Worm (Caenorhabditis elegans) whole organism, mixed stage, embryonic: ENCODE measurements around the gene F26D2.3.

Source experiments
- ces-1 ChIP-seq: fragments of 150-350 bp; optimal IDR thresholded peaks from 2 replicates; lab custom pipeline; 2014; ENCODE audit warnings: missing biosample characterization, missing genetic modification reagents, missing genetic modification characterization
- elt-1 ChIP-seq: sonication (generic microtip); optimal IDR thresholded peaks from 2 replicates; lab custom pipeline; 2017; ENCODE audit warnings: missing genetic modification characterization, mild to moderate bottlenecking, missing compliant biosample characterization, antibody characterized with exemption, moderate library complexity, borderline replicate concordance; ENCODE audit not compliant: insufficient read depth
- elt-3 ChIP-seq: fragments of 150-350 bp; optimal IDR thresholded peaks from 2 replicates; lab custom pipeline; 2014; ENCODE audit warnings: missing biosample characterization, missing genetic modification characterization
- ham-2 ChIP-seq: fragments of 200-800 bp; sonication (Bioruptor generic); optimal IDR thresholded peaks from 2 replicates; lab custom pipeline; 2018; ENCODE audit warnings: mild to moderate bottlenecking, missing genetic modification characterization, missing compliant biosample characterization
- lin-13 ChIP-seq: fragments of 150-350 bp; optimal IDR thresholded peaks from 2 replicates; lab custom pipeline; 2014; ENCODE audit warnings: missing biosample characterization, missing genetic modification characterization
- lin-32 ChIP-seq: fragments of 200-800 bp; sonication (Bioruptor generic); optimal IDR thresholded peaks from 2 replicates; lab custom pipeline; 2018; ENCODE audit warnings: mild to moderate bottlenecking, missing genetic modification characterization, missing compliant biosample characterization
- lsy-2 ChIP-seq: fragments of 150-350 bp; optimal IDR thresholded peaks from 2 replicates; lab custom pipeline; 2014; ENCODE audit warnings: missing biosample characterization, missing genetic modification characterization
- mab-5 ChIP-seq: fragments of 150-350 bp; optimal IDR thresholded peaks from 2 replicates; lab custom pipeline; 2014; ENCODE audit warnings: missing biosample characterization, missing genetic modification characterization
- mep-1 ChIP-seq: fragments of 150-350 bp; optimal IDR thresholded peaks from 2 replicates; lab custom pipeline; 2017; ENCODE audit warnings: missing biosample characterization, missing genetic modification reagents, missing genetic modification characterization, inconsistent platforms
- mls-2 ChIP-seq: sonication (generic microtip); optimal IDR thresholded peaks from 2 replicates; lab custom pipeline; 2016; ENCODE audit warnings: mild to moderate bottlenecking, missing genetic modification characterization, moderate library complexity, missing compliant biosample characterization
- nhr-2 ChIP-seq: fragments of 150-350 bp; optimal IDR thresholded peaks from 2 replicates; lab custom pipeline; 2014; ENCODE audit warnings: missing biosample characterization, missing genetic modification characterization
- nhr-237 ChIP-seq: fragments of 150-350 bp; optimal IDR thresholded peaks from 2 replicates; lab custom pipeline; 2014; ENCODE audit warnings: missing biosample characterization, missing genetic modification characterization
- nhr-28 ChIP-seq: fragments of 150-350 bp; optimal IDR thresholded peaks from 2 replicates; lab custom pipeline; 2014; ENCODE audit warnings: missing biosample characterization, missing genetic modification characterization
- sem-2 ChIP-seq: fragments of 200-800 bp; sonication (Bioruptor generic); optimal IDR thresholded peaks from 2 replicates; lab custom pipeline; 2018; ENCODE audit warnings: mild to moderate bottlenecking, missing genetic modification characterization, missing compliant biosample characterization
- snpc-4 ChIP-seq: fragments of 150-350 bp; optimal IDR thresholded peaks from 2 replicates; lab custom pipeline; 2014; ENCODE audit warnings: missing biosample characterization, missing genetic modification characterization
- sptf-1 ChIP-seq: sonication (generic microtip); optimal IDR thresholded peaks from 2 replicates; lab custom pipeline; 2017; ENCODE audit warnings: mild to moderate bottlenecking, missing genetic modification characterization, moderate library complexity, missing compliant biosample characterization
- tbx-8 ChIP-seq: fragments of 200-800 bp; sonication (Bioruptor generic); optimal IDR thresholded peaks from 2 replicates; lab custom pipeline; 2018; ENCODE audit warnings: mild to moderate bottlenecking, missing genetic modification characterization, moderate library complexity, missing compliant biosample characterization
- unc-120 ChIP-seq: sonication (generic microtip); optimal IDR thresholded peaks from 2 replicates; lab custom pipeline; 2017; ENCODE audit warnings: missing genetic modification characterization, missing compliant biosample characterization; ENCODE audit not compliant: poor library complexity, severe bottlenecking

Gene F26D2.3

ce11 chrV:16458714-16459113, 51.0 kb downstream of the F26D2.3 start, which contains the start of gene str-15:
TSS of gene str-15 (minus strand) at chrV:16458814.
- TF ChIP-seq unc-120 (tag; lab: Kevin White, UChicago), result no peak
- no peak for TF ChIP-seq mep-1 (tag; lab: Kevin White, UChicago)
- TF ChIP-seq lsy-2, result no peak
- no peak for TF ChIP-seq nhr-2
- TF ChIP-seq snpc-4 (tag; lab: Kevin White, UChicago), result no peak

- no peak for TF ChIP-seq nhr-237 (tag; lab: Kevin White, UChicago)
- no peak for TF ChIP-seq sptf-1 (tag; lab: Kevin White, UChicago)
- TF ChIP-seq tbx-8 (GFP tag; lab: Kevin White, UChicago), result no peak
- TF ChIP-seq ces-1, result no peak
- TF ChIP-seq snpc-4 (tag; lab: Kevin White, UChicago), result no peak
- no peak for TF ChIP-seq unc-120 (tag; lab: Kevin White, UChicago)
- no peak for TF ChIP-seq lin-32 (GFP tag; lab: Kevin White, UChicago)
- TF ChIP-seq sem-2, result no peak
- no peak for TF ChIP-seq mls-2 (tag; lab: Kevin White, UChicago)
- TF ChIP-seq elt-1 (tag; lab: Kevin White, UChicago), result no peak
- TF ChIP-seq ham-2 (GFP tag; lab: Kevin White, UChicago), result no peak
- no peak for TF ChIP-seq lin-13 (tag; lab: Kevin White, UChicago)
- TF ChIP-seq nhr-28 (tag; lab: Kevin White, UChicago), result no peak
- TF ChIP-seq elt-3 (tag; lab: Kevin White, UChicago), result no peak
- no peak for TF ChIP-seq mab-5 (tag; lab: Kevin White, UChicago)
Measured at ce11 chrV:16459377-16459776, 51.6 kb downstream of the F26D2.3 start.
